Fruit fly (Drosophila melanogaster): Measurements from ENCODE around the gene CG9988.

DNA sequence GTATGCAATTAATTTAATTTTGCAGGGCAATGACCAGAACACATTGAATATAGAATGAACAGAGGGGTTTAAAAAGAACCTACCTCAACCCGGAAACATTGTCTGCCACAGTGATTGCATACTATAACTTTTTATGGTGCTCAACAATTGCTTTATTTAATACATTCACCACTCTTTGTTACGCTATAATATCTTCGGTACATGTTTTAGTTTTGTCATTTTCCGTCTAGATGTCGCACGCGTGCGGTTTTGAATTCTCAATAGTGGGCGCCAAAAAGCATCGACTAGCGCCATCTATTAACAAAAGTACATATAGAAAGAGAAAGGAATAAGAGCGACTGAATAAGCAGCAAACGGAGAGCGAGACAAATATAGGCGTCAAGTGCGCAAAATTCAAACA is 35.9 kb downstream of the CG9988 start:
- TF ChIP-seq achi (GFP tag; optimal IDR thresholded peaks at IDR 0.05) (peak; percentile 26), fkh (GFP tag; optimal IDR thresholded peaks at IDR 0.05) (no peak), CG1621 (tag; optimal IDR thresholded peaks at IDR 0.05) (peak; percentile 51), CG3919 (GFP tag; optimal IDR thresholded peaks at IDR 0.05) (peak; percentile 86), dsx (GFP tag; optimal IDR thresholded peaks at IDR 0.05; ENCODE audit: poor library complexity, severe bottlenecking) (peak; percentile 65), CG15336 (GFP tag; IDR thresholded peaks at IDR 0.05) (no peak), CG11294 (GFP tag; IDR thresholded peaks at IDR 0.05) (no peak), OdsH (GFP tag; optimal IDR thresholded peaks at IDR 0.05) (peak; percentile 66)
